Fruit fly (Drosophila melanogaster) whole organism, embryonic: Measurements from ENCODE around the gene mask.

Experiments
- Adf1 ChIP-seq: fragments of 200-800 bp; sonication (Bioruptor generic); IDR thresholded peaks from 2 replicates; pipeline ENCODE4 v1.3.6; 2022; ENCODE audit warnings: missing biosample characterization, missing genetic modification characterization
- B-H2 ChIP-seq: fragments of 200-800 bp; sonication (Bioruptor generic); optimal IDR thresholded peaks from 2 replicates; lab custom pipeline; 2018; ENCODE audit warnings: missing biosample characterization, mild to moderate bottlenecking, missing genetic modification characterization
- CG10654 ChIP-seq: fragments of 200-800 bp; sonication (Bioruptor generic); optimal IDR thresholded peaks from 2 replicates; lab custom pipeline; 2016; ENCODE audit warnings: missing biosample characterization, missing genetic modification characterization
- CG11504 ChIP-seq: fragments of 200-800 bp; sonication (Bioruptor generic); optimal IDR thresholded peaks from 3 replicates; lab custom pipeline; 2019; ENCODE audit warnings: missing biosample characterization, mild to moderate bottlenecking, missing genetic modification characterization, moderate library complexity
- CG12236 ChIP-seq: fragments of 200-800 bp; sonication (Bioruptor generic); optimal IDR thresholded peaks from 2 replicates; lab custom pipeline; 2016; ENCODE audit warnings: missing biosample characterization, missing genetic modification characterization
- CG13287 ChIP-seq: fragments of 200-800 bp; sonication (Bioruptor generic); IDR thresholded peaks from 2 replicates; pipeline ENCODE4 v1.3.6; 2022; ENCODE audit warnings: missing biosample characterization, missing genetic modification characterization; ENCODE audit not compliant: partially characterized antibody
- CG14667 ChIP-seq: fragments of 200-800 bp; sonication (Bioruptor generic); IDR thresholded peaks from 2 replicates; pipeline ENCODE4 v1.3.6; 2022; ENCODE audit warnings: missing biosample characterization, missing genetic modification characterization
- CG14860 ChIP-seq: fragments of 200-800 bp; sonication (Bioruptor generic); IDR thresholded peaks from 3 replicates; pipeline ENCODE4 v1.3.6; 2022; ENCODE audit warnings: missing biosample characterization, missing genetic modification characterization; ENCODE audit not compliant: partially characterized antibody
- CG15269 ChIP-seq: fragments of 200-800 bp; sonication (Bioruptor generic); optimal IDR thresholded peaks from 2 replicates; lab custom pipeline; 2018; ENCODE audit warnings: missing biosample characterization, mild to moderate bottlenecking, missing genetic modification characterization, moderate library complexity
- CG1529 ChIP-seq: fragments of 200-800 bp; sonication (Bioruptor generic); optimal IDR thresholded peaks from 3 replicates; lab custom pipeline; 2018; ENCODE audit warnings: missing biosample characterization, missing genetic modification characterization
- CG15514 ChIP-seq: fragments of 200-800 bp; sonication (Bioruptor generic); optimal IDR thresholded peaks from 3 replicates; lab custom pipeline; 2017; ENCODE audit warnings: missing biosample characterization, missing genetic modification characterization, mild to moderate bottlenecking, moderate library complexity, missing genetic modification reagents
- CG16779 ChIP-seq: fragments of 200-800 bp; sonication (Bioruptor generic); IDR thresholded peaks from 2 replicates; pipeline ENCODE4 v1.3.6; 2022; ENCODE audit warnings: missing biosample characterization, missing genetic modification characterization
- CG3065 ChIP-seq: fragments of 200-800 bp; sonication (Bioruptor generic); optimal IDR thresholded peaks from 2 replicates; lab custom pipeline; 2016; ENCODE audit warnings: missing biosample characterization, missing genetic modification characterization
- CG32532 ChIP-seq: fragments of 200-800 bp; sonication (Bioruptor generic); IDR thresholded peaks from 2 replicates; pipeline ENCODE4 v1.3.6; 2022; ENCODE audit warnings: missing biosample characterization, missing genetic modification characterization
- CG6254 ChIP-seq: fragments of 200-800 bp; sonication (Bioruptor generic); optimal IDR thresholded peaks from 3 replicates; lab custom pipeline; 2017; ENCODE audit warnings: mild to moderate bottlenecking, missing biosample characterization, missing genetic modification reagents, missing genetic modification characterization
- CG6791 ChIP-seq: fragments of 200-800 bp; sonication (Bioruptor generic); IDR thresholded peaks from 3 replicates; pipeline ENCODE4 v1.3.6; 2022; ENCODE audit warnings: missing biosample characterization, missing genetic modification characterization; ENCODE audit not compliant: partially characterized antibody
- CG6813 ChIP-seq: fragments of 200-800 bp; sonication (Bioruptor generic); optimal IDR thresholded peaks from 2 replicates; lab custom pipeline; 2017; ENCODE audit warnings: missing biosample characterization, missing genetic modification characterization, mild to moderate bottlenecking, moderate library complexity, missing genetic modification reagents
- CG6854 ChIP-seq: fragments of 200-800 bp; sonication (Bioruptor generic); optimal IDR thresholded peaks from 3 replicates; lab custom pipeline; 2017; ENCODE audit warnings: missing biosample characterization, mild to moderate bottlenecking, missing genetic modification characterization
- CG9727 ChIP-seq: fragments of 200-800 bp; sonication (Bioruptor generic); optimal IDR thresholded peaks from 3 replicates; lab custom pipeline; 2017; ENCODE audit warnings: missing biosample characterization, mild to moderate bottlenecking, missing genetic modification characterization
- D ChIP-seq, 2 experiments: fragments of 200-800 bp in 1 of 2; fragments of >200 bp in 1 of 2; sonication (Bioruptor generic) in 1 of 2; optimal IDR thresholded peaks; 2 replicates in 1 of 2; 3 replicates in 1 of 2; lab custom pipeline; 2017; ENCODE audit warnings: mild to moderate bottlenecking in 1 of 2, missing biosample characterization in 1 of 2, missing genetic modification characterization in 1 of 2, missing genetic modification reagents in 1 of 2
- Hand ChIP-seq: fragments of 200-800 bp; sonication (Bioruptor generic); optimal IDR thresholded peaks from 2 replicates; lab custom pipeline; 2017; ENCODE audit warnings: mild to moderate bottlenecking, missing biosample characterization, missing genetic modification reagents, missing genetic modification characterization
- Hey ChIP-seq: fragments of 200-800 bp; sonication (Bioruptor generic); optimal IDR thresholded peaks from 3 replicates; lab custom pipeline; 2018; ENCODE audit warnings: missing biosample characterization, mild to moderate bottlenecking, missing genetic modification characterization
- Hmr ChIP-seq: fragments of 200-800 bp; sonication (Bioruptor generic); optimal IDR thresholded peaks from 3 replicates; lab custom pipeline; 2017; ENCODE audit warnings: mild to moderate bottlenecking, missing biosample characterization, missing genetic modification reagents, missing genetic modification characterization
- Kr ChIP-seq: fragments of 200-800 bp; sonication (Bioruptor generic); optimal IDR thresholded peaks from 2 replicates; lab custom pipeline; 2017; ENCODE audit warnings: missing biosample characterization, mild to moderate bottlenecking, missing genetic modification characterization
- Meics ChIP-seq: fragments of 200-800 bp; sonication (Bioruptor generic); optimal IDR thresholded peaks from 2 replicates; lab custom pipeline; 2017; ENCODE audit warnings: missing biosample characterization, mild to moderate bottlenecking, missing genetic modification characterization
- NC2β ChIP-seq: fragments of 200-800 bp; sonication (Bioruptor generic); optimal IDR thresholded peaks from 2 replicates; lab custom pipeline; 2016; ENCODE audit warnings: missing biosample characterization, missing genetic modification characterization
- Ravus ChIP-seq: fragments of 200-800 bp; sonication (Bioruptor generic); IDR thresholded peaks from 2 replicates; pipeline ENCODE4 v1.3.6; 2022; ENCODE audit warnings: missing biosample characterization, missing genetic modification characterization
- Stat92E ChIP-seq, 3 experiments: fragments of >200 bp in 2 of 3; fragments of 200-800 bp in 1 of 3; sonication (Bioruptor generic) in 1 of 3; optimal IDR thresholded peaks; 2 replicates each; lab custom pipeline; 2017 to 2019; ENCODE audit warnings: missing biosample characterization in 3 of 3, missing genetic modification characterization in 3 of 3, mild to moderate bottlenecking in 1 of 3, moderate library complexity in 1 of 3
- Trl ChIP-seq, 3 experiments: fragments of >200 bp in 2 of 3; fragments of 200-800 bp in 1 of 3; sonication (Bioruptor generic) in 1 of 3; optimal IDR thresholded peaks; 2 replicates in 1 of 3; 3 replicates in 2 of 3; lab custom pipeline; 2016 to 2017; ENCODE audit warnings: missing biosample characterization in 1 of 3, missing genetic modification characterization in 1 of 3
- Xbp1 ChIP-seq: fragments of 200-800 bp; sonication (Bioruptor generic); optimal IDR thresholded peaks from 3 replicates; lab custom pipeline; 2016; ENCODE audit warnings: missing biosample characterization, mild to moderate bottlenecking, missing genetic modification characterization
- bab2 ChIP-seq: fragments of 200-800 bp; sonication (Bioruptor generic); optimal IDR thresholded peaks from 2 replicates; lab custom pipeline; 2016; ENCODE audit warnings: missing biosample characterization, missing genetic modification characterization
- cas ChIP-seq: fragments of 200-800 bp; sonication (Bioruptor generic); IDR thresholded peaks from 2 replicates; pipeline ENCODE4 v1.3.6; 2022; ENCODE audit warnings: missing biosample characterization, missing genetic modification characterization
- caup ChIP-seq: fragments of 200-800 bp; sonication (Bioruptor generic); optimal IDR thresholded peaks from 3 replicates; lab custom pipeline; 2017; ENCODE audit warnings: missing biosample characterization, mild to moderate bottlenecking, missing genetic modification characterization, moderate library complexity; ENCODE audit not compliant: severe bottlenecking
- cg ChIP-seq: fragments of 200-800 bp; sonication (Bioruptor generic); optimal IDR thresholded peaks from 3 replicates; lab custom pipeline; 2019; ENCODE audit warnings: missing biosample characterization, mild to moderate bottlenecking, missing genetic modification characterization, moderate library complexity
- ci ChIP-seq: fragments of 200-800 bp; sonication (Bioruptor generic); IDR thresholded peaks from 3 replicates; pipeline ENCODE4 v1.3.6; 2022; ENCODE audit warnings: missing biosample characterization, missing genetic modification characterization
- cwo ChIP-seq: fragments of 200-800 bp; sonication (Bioruptor generic); optimal IDR thresholded peaks from 3 replicates; lab custom pipeline; 2017; ENCODE audit warnings: missing biosample characterization, missing genetic modification characterization, mild to moderate bottlenecking, moderate library complexity, missing genetic modification reagents
- dmrt99B ChIP-seq: fragments of 200-800 bp; sonication (Bioruptor generic); optimal IDR thresholded peaks from 2 replicates; lab custom pipeline; 2018; ENCODE audit warnings: missing biosample characterization, mild to moderate bottlenecking, missing genetic modification characterization, moderate library complexity
- eve ChIP-seq, 2 experiments: fragments of >200 bp; optimal IDR thresholded peaks; 2 replicates each; lab custom pipeline; 2017; ENCODE audit warnings: missing biosample characterization in 2 of 2, missing genetic modification characterization in 2 of 2
- kay ChIP-seq: fragments of 200-800 bp; sonication (Bioruptor generic); optimal IDR thresholded peaks from 2 replicates; lab custom pipeline; 2016; ENCODE audit warnings: missing biosample characterization, missing genetic modification characterization
- kni ChIP-seq: fragments of 200-800 bp; sonication (Bioruptor generic); optimal IDR thresholded peaks from 3 replicates; lab custom pipeline; 2017; ENCODE audit warnings: mild to moderate bottlenecking, missing biosample characterization, missing genetic modification reagents, missing genetic modification characterization
- lab ChIP-seq: fragments of 200-800 bp; sonication (Bioruptor generic); optimal IDR thresholded peaks from 3 replicates; lab custom pipeline; 2017; ENCODE audit warnings: missing biosample characterization, missing genetic modification characterization, mild to moderate bottlenecking, moderate library complexity, missing genetic modification reagents
- lmd ChIP-seq: fragments of 200-800 bp; sonication (Bioruptor generic); IDR thresholded peaks from 2 replicates; pipeline ENCODE4 v1.3.6; 2022; ENCODE audit warnings: missing biosample characterization, missing genetic modification characterization
- mirr ChIP-seq: fragments of 200-800 bp; sonication (Bioruptor generic); optimal IDR thresholded peaks from 3 replicates; lab custom pipeline; 2018; ENCODE audit warnings: missing biosample characterization, mild to moderate bottlenecking, missing genetic modification characterization
- rib ChIP-seq: fragments of 200-800 bp; sonication (Bioruptor generic); IDR thresholded peaks from 2 replicates; pipeline ENCODE4 v1.3.6; 2022; ENCODE audit warnings: missing biosample characterization, missing genetic modification characterization
- shn ChIP-seq: fragments of 200-800 bp; sonication (Bioruptor generic); optimal IDR thresholded peaks from 3 replicates; lab custom pipeline; 2016; ENCODE audit warnings: missing biosample characterization, missing genetic modification characterization
- twi ChIP-seq: fragments of 200-800 bp; optimal IDR thresholded peaks from 2 replicates; lab custom pipeline; 2019; ENCODE audit warnings: missing biosample characterization, mild to moderate bottlenecking, missing genetic modification characterization, moderate library complexity
- wor ChIP-seq: fragments of 200-800 bp; sonication (Bioruptor generic); IDR thresholded peaks from 2 replicates; pipeline ENCODE4 v1.3.6; 2022; ENCODE audit warnings: missing biosample characterization, missing genetic modification characterization
- z ChIP-seq: fragments of 200-800 bp; sonication (Bioruptor generic); IDR thresholded peaks from 3 replicates; pipeline ENCODE4 v1.3.6; 2022; ENCODE audit warnings: missing biosample characterization, missing genetic modification characterization

The mask gene

DNA sequence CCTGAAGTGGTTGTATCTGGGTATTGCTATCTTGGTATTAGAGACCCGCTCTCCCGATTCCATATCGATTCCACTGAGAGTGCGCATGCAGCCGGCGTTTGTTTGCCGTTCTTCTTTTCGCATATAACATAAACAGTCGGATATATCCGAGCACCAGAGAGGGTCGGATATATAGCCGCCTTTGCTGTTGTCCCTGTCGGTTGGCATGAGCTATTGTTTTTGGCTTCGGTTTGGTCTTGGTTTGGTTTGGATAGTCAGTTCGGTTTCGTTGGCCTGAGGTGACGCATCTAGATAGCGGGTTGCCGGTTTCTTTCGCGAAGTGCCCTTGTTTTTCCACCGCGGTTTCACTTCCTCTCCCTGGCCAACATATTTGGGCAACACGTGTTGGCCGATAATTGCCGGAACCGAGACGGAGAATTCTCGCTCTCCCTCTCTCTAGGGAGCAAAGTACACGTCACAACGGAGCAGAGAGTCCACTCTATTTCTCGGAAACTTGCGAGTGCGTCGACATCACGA lies 42.5 kb downstream of the mask start, which contains the start of gene Orct2 (continued):
- TF ChIP-seq bab2 (GFP tag; lab: Kevin White, UChicago) (no peak), z (GFP tag; lab: Robert Waterston, UW) (0 out of 3 replicates have a peak, but pooled peaks have one; percentile 5), CG16779 (peak; percentile 60; the same call in 1 of the 2 replicates), CG32532 (0 out of 2 replicates have a peak, but pooled peaks have one; percentile 6), CG9727 (GFP tag; lab: Kevin White, UChicago) (peak; percentile 15), CG14860 (no peak), CG10654 (no peak), cas (no peak), Hand (GFP tag; lab: Kevin White, UChicago) (no peak), Adf1 (peak; percentile 26; the same call in 1 of the 2 replicates), lab (peak; percentile 68), B-H2 (GFP tag; lab: Kevin White, UChicago) (peak; percentile 37), kni (peak; percentile 80), cwo (GFP tag; lab: Kevin White, UChicago) (peak; percentile 100), CG15269 (tag; lab: Kevin White, UChicago) (peak; percentile 15), Hey (tag; lab: Kevin White, UChicago) (peak; percentile 11), CG3065 (GFP tag; lab: Kevin White, UChicago) (no peak), CG6854 (GFP tag; lab: Kevin White, UChicago) (peak; percentile 42), CG15514 (GFP tag; lab: Kevin White, UChicago) (peak; percentile 46), CG6254 (GFP tag; lab: Kevin White, UChicago) (no peak), CG12236 (no peak), D (optimal IDR thresholded peaks at IDR 0.05; lab: Kevin White, UChicago) (peak; percentile 73), D (GFP tag; optimal IDR thresholded peaks at IDR 0.05; lab: Kevin White, UChicago) (no peak), dmrt99B (tag; lab: Kevin White, UChicago) (peak; percentile 14), mirr (GFP tag; lab: Kevin White, UChicago) (peak; percentile 82), kay (GFP tag; lab: Kevin White, UChicago) (peak; percentile 54), wor (GFP tag; lab: Robert Waterston, UW) (no peak), CG1529 (GFP tag; lab: Kevin White, UChicago) (no peak), Meics (peak; percentile 17), NC2β (no peak), shn (GFP tag; lab: Kevin White, UChicago) (peak; percentile 2), eve (GFP tag; optimal IDR thresholded peaks at IDR 0.05; lab: Kevin White, UChicago) (no peak), ci (GFP tag; lab: Robert Waterston, UW) (no peak), cg (GFP tag; lab: Kevin White, UChicago) (peak; percentile 27), CG13287 (GFP tag; lab: Robert Waterston, UW) (peak; percentile 47; the same call in 1 of the 2 replicates), Xbp1 (GFP tag; lab: Kevin White, UChicago) (peak; percentile 69), twi (tag; lab: Kevin White, UChicago) (peak; percentile 62), lmd (GFP tag; lab: Robert Waterston, UW) (no peak), caup (GFP tag; lab: Kevin White, UChicago) (peak; percentile 39), CG14667 (no peak), Stat92E (GFP tag; optimal IDR thresholded peaks at IDR 0.05; lab: Kevin White, UChicago) (peak in 1 of 3 experiments; percentile 4), CG6791 (GFP tag; lab: Robert Waterston, UW) (no peak), Ravus (peak; percentile 32), CG11504 (peak; percentile 20), Hmr (GFP tag; lab: Kevin White, UChicago) (peak; percentile 53), Trl (optimal IDR thresholded peaks at IDR 0.05; lab: Kevin White, UChicago) (peak; percentile 41 to 75), Trl (GFP tag; optimal IDR thresholded peaks at IDR 0.05; lab: Kevin White, UChicago) (peak; percentile 20), rib (GFP tag; lab: Robert Waterston, UW) (peak; percentile 76), CG6813 (GFP tag; lab: Kevin White, UChicago) (no peak), Kr (GFP tag; lab: Kevin White, UChicago) (peak; percentile 23)
